Fruit fly (Drosophila melanogaster) whole organism, embryonic: ENCODE measurements around the gene trbl.
A peak's percentile ranks its signal among the peaks of the same experiment; 100 is the strongest.

ENCODE experiments used
- Antp ChIP-seq: fragments of 200-800 bp; sonication (Bioruptor generic); optimal IDR thresholded peaks from 3 replicates; lab custom pipeline; 2016; ENCODE audit warnings: missing biosample characterization, missing genetic modification characterization
- Bgb ChIP-seq: fragments of 200-800 bp; sonication (Bioruptor generic); IDR thresholded peaks from 2 replicates; pipeline ENCODE4 v1.3.6; 2022; ENCODE audit warnings: missing biosample characterization, missing genetic modification characterization; ENCODE audit not compliant: partially characterized antibody
- CG12071 ChIP-seq: fragments of 200-800 bp; sonication (Bioruptor generic); optimal IDR thresholded peaks from 3 replicates; lab custom pipeline; 2018; ENCODE audit warnings: missing biosample characterization, mild to moderate bottlenecking, missing genetic modification characterization
- CG17361 ChIP-seq: fragments of 200-800 bp; sonication (Bioruptor generic); IDR thresholded peaks from 3 replicates; pipeline ENCODE4 v1.3.6; 2022; ENCODE audit warnings: missing biosample characterization, missing genetic modification characterization
- CG1792 ChIP-seq: fragments of 200-800 bp; sonication (Bioruptor generic); optimal IDR thresholded peaks from 2 replicates; lab custom pipeline; 2016; ENCODE audit warnings: missing biosample characterization, missing genetic modification characterization
- CG1832 ChIP-seq: fragments of 200-800 bp; sonication (Bioruptor generic); optimal IDR thresholded peaks from 2 replicates; lab custom pipeline; 2017; ENCODE audit warnings: missing biosample characterization, mild to moderate bottlenecking, missing genetic modification characterization, inconsistent platforms
- CG32532 ChIP-seq: fragments of 200-800 bp; sonication (Bioruptor generic); IDR thresholded peaks from 2 replicates; pipeline ENCODE4 v1.3.6; 2022; ENCODE audit warnings: missing biosample characterization, missing genetic modification characterization
- CG34224 ChIP-seq: fragments of 200-800 bp; sonication (Bioruptor generic); IDR thresholded peaks from 3 replicates; pipeline ENCODE4 v1.3.6; 2022; ENCODE audit warnings: missing biosample characterization, missing genetic modification characterization; ENCODE audit not compliant: partially characterized antibody
- CG4707 ChIP-seq: fragments of 200-800 bp; sonication (Bioruptor generic); optimal IDR thresholded peaks from 2 replicates; lab custom pipeline; 2018; ENCODE audit warnings: missing biosample characterization, mild to moderate bottlenecking, missing genetic modification characterization, moderate library complexity
- CG6654 ChIP-seq: fragments of 200-800 bp; sonication (Bioruptor generic); optimal IDR thresholded peaks from 2 replicates; lab custom pipeline; 2017; ENCODE audit warnings: missing biosample characterization, mild to moderate bottlenecking, missing genetic modification characterization
- CG7928 ChIP-seq: fragments of 200-800 bp; sonication (Bioruptor generic); optimal IDR thresholded peaks from 2 replicates; lab custom pipeline; 2017; ENCODE audit warnings: missing biosample characterization, mild to moderate bottlenecking, missing genetic modification characterization
- CG8388 ChIP-seq: fragments of 200-800 bp; sonication (Bioruptor generic); optimal IDR thresholded peaks from 2 replicates; lab custom pipeline; 2019; ENCODE audit warnings: missing biosample characterization, mild to moderate bottlenecking, missing genetic modification characterization, moderate library complexity
- CG9215 ChIP-seq: fragments of 200-800 bp; sonication (Bioruptor generic); IDR thresholded peaks from 2 replicates; pipeline ENCODE4 v1.3.6; 2022; ENCODE audit warnings: missing biosample characterization, missing genetic modification characterization
- CG9727 ChIP-seq: fragments of 200-800 bp; sonication (Bioruptor generic); optimal IDR thresholded peaks from 3 replicates; lab custom pipeline; 2017; ENCODE audit warnings: missing biosample characterization, mild to moderate bottlenecking, missing genetic modification characterization
- CrebB ChIP-seq: fragments of 200-800 bp; sonication (Bioruptor generic); optimal IDR thresholded peaks from 3 replicates; lab custom pipeline; 2018; ENCODE audit warnings: missing biosample characterization, mild to moderate bottlenecking, missing genetic modification characterization
- Deaf1 ChIP-seq: fragments of 200-800 bp; optimal IDR thresholded peaks from 3 replicates; lab custom pipeline; 2019; ENCODE audit warnings: missing biosample characterization, mild to moderate bottlenecking, missing genetic modification characterization, moderate library complexity
- Dfd ChIP-seq, 2 experiments: fragments of >200 bp; optimal IDR thresholded peaks; 2 replicates each; lab custom pipeline; 2017; ENCODE audit warnings: missing biosample characterization in 2 of 2, missing genetic modification characterization in 2 of 2
- Dip3 ChIP-seq: fragments of 200-800 bp; sonication (Bioruptor generic); optimal IDR thresholded peaks from 3 replicates; lab custom pipeline; 2016; ENCODE audit warnings: missing biosample characterization, missing genetic modification characterization
- Eip74EF ChIP-seq, 2 experiments: fragments of 200-800 bp in 1 of 2; fragments of >200 bp in 1 of 2; sonication (Bioruptor generic) in 1 of 2; optimal IDR thresholded peaks; 2 replicates each; lab custom pipeline; 2017 to 2019; ENCODE audit warnings: missing biosample characterization in 2 of 2, missing genetic modification characterization in 2 of 2, mild to moderate bottlenecking in 1 of 2, moderate library complexity in 1 of 2
- Fer1 ChIP-seq: fragments of 200-800 bp; sonication (Bioruptor generic); optimal IDR thresholded peaks from 2 replicates; lab custom pipeline; 2017; ENCODE audit warnings: missing biosample characterization, mild to moderate bottlenecking, missing genetic modification characterization
- H15 ChIP-seq: fragments of 200-800 bp; sonication (Bioruptor generic); IDR thresholded peaks from 3 replicates; pipeline ENCODE4 v1.3.6; 2022; ENCODE audit warnings: missing biosample characterization, missing genetic modification characterization
- Hsf ChIP-seq: fragments of 200-800 bp; sonication (Bioruptor generic); optimal IDR thresholded peaks from 3 replicates; lab custom pipeline; 2016; ENCODE audit warnings: missing biosample characterization, missing genetic modification characterization
- Lhr ChIP-seq: fragments of 200-800 bp; sonication (Bioruptor generic); optimal IDR thresholded peaks from 3 replicates; lab custom pipeline; 2017; ENCODE audit warnings: mild to moderate bottlenecking, missing biosample characterization, missing genetic modification reagents, missing genetic modification characterization
- Lim3 ChIP-seq: fragments of 200-800 bp; sonication (Bioruptor generic); IDR thresholded peaks from 2 replicates; pipeline ENCODE4 v1.3.6; 2022; ENCODE audit warnings: missing biosample characterization, missing genetic modification characterization
- Myb ChIP-seq: fragments of 200-800 bp; sonication (Bioruptor generic); optimal IDR thresholded peaks from 2 replicates; lab custom pipeline; 2016; ENCODE audit warnings: missing biosample characterization, missing genetic modification characterization
- Nf-YA ChIP-seq: fragments of 200-800 bp; sonication (Bioruptor generic); IDR thresholded peaks from 2 replicates; pipeline ENCODE4 v1.3.6; 2022; ENCODE audit warnings: missing biosample characterization, missing genetic modification characterization
- Xrp1 ChIP-seq: fragments of 200-800 bp; sonication (Bioruptor generic); IDR thresholded peaks from 2 replicates; pipeline ENCODE4 v1.3.6; 2022; ENCODE audit warnings: missing biosample characterization, missing genetic modification characterization
- ab ChIP-seq: fragments of 200-800 bp; sonication (Bioruptor generic); optimal IDR thresholded peaks from 2 replicates; lab custom pipeline; 2016; ENCODE audit warnings: missing biosample characterization, missing genetic modification characterization
- ase ChIP-seq: fragments of 200-800 bp; sonication (Bioruptor generic); IDR thresholded peaks from 3 replicates; pipeline ENCODE4 v1.3.6; 2022; ENCODE audit warnings: missing biosample characterization, missing genetic modification characterization
- ato ChIP-seq: fragments of 200-800 bp; sonication (Bioruptor generic); IDR thresholded peaks from 2 replicates; pipeline ENCODE4 v1.3.6; 2022; ENCODE audit warnings: missing biosample characterization, missing genetic modification characterization; ENCODE audit not compliant: partially characterized antibody
- cg ChIP-seq: fragments of 200-800 bp; sonication (Bioruptor generic); optimal IDR thresholded peaks from 3 replicates; lab custom pipeline; 2019; ENCODE audit warnings: missing biosample characterization, mild to moderate bottlenecking, missing genetic modification characterization, moderate library complexity
- ci ChIP-seq: fragments of 200-800 bp; sonication (Bioruptor generic); IDR thresholded peaks from 3 replicates; pipeline ENCODE4 v1.3.6; 2022; ENCODE audit warnings: missing biosample characterization, missing genetic modification characterization
- dimm ChIP-seq: fragments of 200-800 bp; sonication (Bioruptor generic); IDR thresholded peaks from 2 replicates; pipeline ENCODE4 v1.3.6; 2022; ENCODE audit warnings: missing biosample characterization, missing genetic modification characterization
- dmrt11E ChIP-seq: fragments of 200-800 bp; sonication (Bioruptor generic); optimal IDR thresholded peaks from 3 replicates; lab custom pipeline; 2018; ENCODE audit warnings: missing biosample characterization, mild to moderate bottlenecking, missing genetic modification characterization, moderate library complexity
- dpn ChIP-seq, 2 experiments: fragments of 200-800 bp; sonication (Bioruptor generic); optimal IDR thresholded peaks; 3 replicates each; lab custom pipeline; 2016; ENCODE audit warnings: missing biosample characterization in 2 of 2, missing genetic modification characterization in 2 of 2
- emc ChIP-seq: fragments of 200-800 bp; sonication (Bioruptor generic); optimal IDR thresholded peaks from 2 replicates; lab custom pipeline; 2016; ENCODE audit warnings: missing biosample characterization, missing genetic modification characterization
- esg ChIP-seq: fragments of 200-800 bp; sonication (Bioruptor generic); conservative IDR thresholded peaks from 2 replicates; pipeline ENCODE4 v1.3.6; 2022; ENCODE audit warnings: missing biosample characterization, missing genetic modification characterization
- eyg ChIP-seq: fragments of 200-800 bp; sonication (Bioruptor generic); optimal IDR thresholded peaks from 3 replicates; lab custom pipeline; 2016; ENCODE audit warnings: missing biosample characterization, missing genetic modification characterization
- hth ChIP-seq: fragments of >200 bp; optimal IDR thresholded peaks from 2 replicates; lab custom pipeline; 2017; ENCODE audit warnings: inconsistent platforms
- jumu ChIP-seq: fragments of 200-800 bp; sonication (Bioruptor generic); optimal IDR thresholded peaks from 3 replicates; lab custom pipeline; 2016; ENCODE audit warnings: missing biosample characterization, missing genetic modification characterization
- kah ChIP-seq: fragments of 200-800 bp; sonication (Bioruptor generic); optimal IDR thresholded peaks from 2 replicates; lab custom pipeline; 2018; ENCODE audit warnings: missing biosample characterization, mild to moderate bottlenecking, missing genetic modification characterization
- klu ChIP-seq: fragments of 200-800 bp; sonication (Bioruptor generic); IDR thresholded peaks from 2 replicates; pipeline ENCODE4 v1.3.6; 2022; ENCODE audit warnings: missing biosample characterization, missing genetic modification characterization
- lbe ChIP-seq: fragments of 200-800 bp; sonication (Bioruptor generic); optimal IDR thresholded peaks from 2 replicates; lab custom pipeline; 2016; ENCODE audit warnings: missing biosample characterization, mild to moderate bottlenecking, missing genetic modification characterization
- otp ChIP-seq: fragments of 200-800 bp; sonication (Bioruptor generic); IDR thresholded peaks from 3 replicates; pipeline ENCODE4, ENCODE4 v1.3.6; 2022; ENCODE audit warnings: missing biosample characterization, missing genetic modification characterization
- prd ChIP-seq, 3 experiments: fragments of >200 bp in 2 of 3; fragments of 200-800 bp in 1 of 3; sonication (Bioruptor generic) in 1 of 3; optimal IDR thresholded peaks in 2 of 3; IDR thresholded peaks in 1 of 3; 2 replicates in 2 of 3; 3 replicates in 1 of 3; pipeline versions ENCODE4 v1.3.6 to Lab custom; 2017 to 2022; ENCODE audit warnings: missing biosample characterization in 1 of 3, missing genetic modification characterization in 1 of 3
- ranshi ChIP-seq: fragments of 200-800 bp; sonication (Bioruptor generic); IDR thresholded peaks from 2 replicates; pipeline ENCODE4 v1.3.6; 2022; ENCODE audit warnings: missing biosample characterization, missing genetic modification characterization
- scrt ChIP-seq: fragments of 200-800 bp; sonication (Bioruptor generic); optimal IDR thresholded peaks from 2 replicates; lab custom pipeline; 2018; ENCODE audit warnings: missing biosample characterization, mild to moderate bottlenecking, missing genetic modification characterization, moderate library complexity
- stc ChIP-seq: fragments of 200-800 bp; sonication (Bioruptor generic); IDR thresholded peaks from 2 replicates; pipeline ENCODE4 v1.3.6; 2022; ENCODE audit warnings: missing biosample characterization, missing genetic modification characterization
- twi ChIP-seq: fragments of 200-800 bp; optimal IDR thresholded peaks from 2 replicates; lab custom pipeline; 2019; ENCODE audit warnings: missing biosample characterization, mild to moderate bottlenecking, missing genetic modification characterization, moderate library complexity
- tx ChIP-seq: fragments of 200-800 bp; sonication (Bioruptor generic); optimal IDR thresholded peaks from 2 replicates; lab custom pipeline; 2016; ENCODE audit warnings: missing biosample characterization, missing genetic modification characterization

trbl gene

dm6 chr3L:20402665-20403492, 1.5 kb upstream of the trbl start (continued):
- TF ChIP-seq CG32532 (no peak), CG9727 (GFP tag; lab: Kevin White, UChicago) (peak; percentile 81), CrebB (tag; lab: Kevin White, UChicago) (no peak), emc (GFP tag; lab: Kevin White, UChicago) (no peak), scrt (GFP tag; lab: Kevin White, UChicago) (no peak), prd (optimal IDR thresholded peaks at IDR 0.05; lab: Kevin White, UChicago) (no peak), prd (GFP tag; IDR thresholded peaks at IDR 0.05; lab: Robert Waterston, UW) (peak; percentile 84), Myb (GFP tag; lab: Kevin White, UChicago) (no peak), ab (GFP tag; lab: Kevin White, UChicago) (no peak), Lhr (GFP tag; lab: Kevin White, UChicago) (peak; percentile 12), tx (peak; percentile 10), twi (peak; percentile 85), ato (no peak), Antp (no peak), Bgb (GFP tag; lab: Robert Waterston, UW) (no peak), dmrt11E (peak; percentile 86), Fer1 (GFP tag; lab: Kevin White, UChicago) (no peak), Deaf1 (tag; lab: Kevin White, UChicago) (no peak), CG17361 (GFP tag; lab: Robert Waterston, UW) (peak; percentile 28; the same call in 1 of the 3 replicates), hth (lab: Kevin White, UChicago) (no peak), Xrp1 (GFP tag; lab: Robert Waterston, UW) (peak; percentile 76), ranshi (GFP tag; lab: Robert Waterston, UW) (no peak), CG9215 (GFP tag; lab: Robert Waterston, UW) (no peak), CG12071 (GFP tag; lab: Kevin White, UChicago) (no peak), dpn (GFP tag; optimal IDR thresholded peaks at IDR 0.05; lab: Kevin White, UChicago) (peak in 1 of 2 experiments; percentile 5), CG8388 (no peak), jumu (peak; percentile 17), CG1832 (GFP tag; lab: Kevin White, UChicago) (no peak), kah (GFP tag; lab: Kevin White, UChicago) (no peak), CG7928 (GFP tag; lab: Kevin White, UChicago) (no peak), klu (GFP tag; lab: Robert Waterston, UW) (no peak), dimm (no peak), Nf-YA (GFP tag; lab: Robert Waterston, UW) (no peak), otp (GFP tag; lab: Robert Waterston, UW) (no peak), Dfd (GFP tag; optimal IDR thresholded peaks at IDR 0.05; lab: Kevin White, UChicago) (no peak), ase (no peak), cg (GFP tag; lab: Kevin White, UChicago) (no peak), ci (GFP tag; lab: Robert Waterston, UW) (no peak), CG6654 (GFP tag; lab: Kevin White, UChicago) (no peak), eyg (GFP tag; lab: Kevin White, UChicago) (no peak), H15 (GFP tag; lab: Robert Waterston, UW) (no peak), stc (GFP tag; lab: Robert Waterston, UW) (no peak), CG34224 (GFP tag; lab: Robert Waterston, UW) (no peak), Lim3 (no peak), esg (GFP tag; lab: Robert Waterston, UW) (0 out of 2 replicates have a peak, but pooled peaks have one; percentile 10), Hsf (GFP tag; lab: Kevin White, UChicago) (peak; percentile 39), Dip3 (GFP tag; lab: Kevin White, UChicago) (no peak), lbe (peak; percentile 54), Eip74EF (GFP tag; optimal IDR thresholded peaks at IDR 0.05; lab: Kevin White, UChicago) (no peak), CG4707 (GFP tag; lab: Kevin White, UChicago) (no peak), CG1792 (GFP tag; lab: Kevin White, UChicago) (no peak)
